Worm (Caenorhabditis elegans): ENCODE measurements around the gene C06A1.6.

The C06A1.6 gene

DNA sequence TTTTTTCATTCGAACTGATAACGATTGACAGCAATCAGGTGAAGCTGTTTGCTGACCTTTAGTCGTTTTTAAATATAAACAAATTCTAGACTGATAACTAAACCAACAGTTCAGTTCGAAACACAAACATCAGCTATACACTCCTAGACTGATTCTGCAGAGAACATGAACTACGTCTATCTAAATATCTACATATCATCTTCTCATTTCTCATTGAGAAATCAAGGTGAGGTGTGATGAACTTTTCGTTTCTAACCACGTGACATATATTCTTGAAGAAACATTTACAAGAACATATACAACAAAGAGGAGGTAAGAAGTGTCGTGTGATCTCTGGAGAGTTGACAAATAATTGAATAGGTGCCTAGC, 7.3 kb downstream of the C06A1.6 start:
- TF ChIP-seq W03F9.2 (tag; optimal IDR thresholded peaks at IDR 0.05): no peak
- no peak for TF ChIP-seq him-1 (tag; optimal IDR thresholded peaks at IDR 0.05)
- no peak for TF ChIP-seq dao-5 (tag; optimal IDR thresholded peaks at IDR 0.05)

DNA sequence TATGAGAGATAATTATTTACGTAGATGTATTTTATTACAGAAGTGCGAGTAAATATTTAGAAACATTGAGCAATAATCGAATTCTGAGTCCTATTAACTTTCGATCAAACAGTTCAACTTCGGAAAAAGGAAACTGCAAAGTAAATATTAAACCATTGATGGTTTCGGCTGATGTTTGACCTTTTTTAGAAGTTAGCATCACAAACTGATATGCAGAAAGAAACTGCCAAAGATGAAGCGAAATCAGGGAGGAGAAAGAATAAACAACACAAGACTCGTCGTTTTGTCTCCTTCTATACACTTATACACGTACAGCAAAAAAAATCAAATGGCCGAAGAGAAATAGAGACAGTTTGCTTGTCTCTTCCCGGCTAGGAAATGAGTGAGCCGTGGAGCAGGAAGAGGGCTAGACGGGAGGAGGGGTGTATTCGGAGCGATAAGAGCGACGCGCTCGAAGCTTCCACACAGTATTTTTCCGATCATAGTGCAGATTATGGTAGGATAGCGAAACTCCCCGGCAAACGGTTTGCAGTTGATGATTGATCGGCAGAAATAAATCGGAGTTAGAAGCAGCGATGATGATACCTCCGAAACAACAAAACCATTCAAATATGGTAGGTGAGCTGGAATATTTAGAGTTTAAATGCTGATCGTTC, 7.8 kb downstream of the C06A1.6 start:
- TF ChIP-seq W03F9.2 (tag; optimal IDR thresholded peaks at IDR 0.05) (no peak), dao-5 (tag; optimal IDR thresholded peaks at IDR 0.05) (no peak), him-1 (tag; optimal IDR thresholded peaks at IDR 0.05) (no peak)

DNA sequence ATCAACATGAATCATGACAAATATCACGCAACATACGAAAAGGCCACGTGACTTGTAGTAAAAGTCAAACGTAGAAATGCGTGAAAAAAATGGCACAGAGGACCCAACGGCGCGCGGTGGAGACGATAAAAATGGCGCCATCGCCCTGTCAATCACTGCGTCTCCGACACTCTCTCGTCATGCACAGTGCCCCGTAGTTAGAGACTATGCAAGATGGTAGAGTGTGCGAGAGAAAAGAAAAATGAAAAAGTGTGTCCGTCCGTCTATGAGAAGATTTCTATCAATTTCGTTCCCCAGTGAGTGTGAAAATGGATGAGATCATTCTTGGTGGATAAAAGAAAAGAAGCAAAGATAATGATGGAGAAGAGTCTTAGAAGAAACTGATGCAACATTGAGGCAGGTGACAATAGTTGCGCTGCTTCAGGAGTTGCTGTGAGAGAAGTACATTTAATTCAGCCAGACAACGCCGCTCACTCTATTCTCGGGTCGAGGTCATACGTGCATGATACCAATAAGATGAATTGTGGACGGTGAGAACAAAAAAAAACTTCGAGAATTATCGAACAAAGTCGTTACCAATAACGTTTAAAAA, 8.9 kb downstream of the C06A1.6 start:
- TF ChIP-seq W03F9.2 (tag; optimal IDR thresholded peaks at IDR 0.05) (no peak), him-1 (tag; optimal IDR thresholded peaks at IDR 0.05) (no peak), dao-5 (tag; optimal IDR thresholded peaks at IDR 0.05) (no peak)

DNA sequence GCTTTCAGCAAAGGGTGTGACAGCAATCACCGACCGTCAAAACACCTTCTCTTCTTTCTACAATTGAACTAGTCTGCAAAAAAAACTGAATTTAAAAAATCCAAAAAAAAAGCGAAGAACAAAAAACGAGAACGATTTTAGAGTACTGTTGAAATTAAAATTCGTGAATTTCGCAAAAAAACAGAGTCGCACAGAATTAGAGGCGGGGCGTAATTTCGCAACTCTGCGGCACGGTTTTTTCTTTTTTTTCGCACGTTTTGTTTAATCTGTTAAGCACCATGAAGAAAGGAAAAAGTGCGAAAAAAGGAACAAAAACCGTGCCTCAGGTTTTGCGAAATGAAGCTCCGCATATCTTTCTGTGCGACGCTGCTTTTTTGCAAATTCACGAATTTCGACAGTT, 9.5 kb downstream of the C06A1.6 start, which contains the start of gene mnk-1:
Gene mnk-1, minus strand, starts transcription at position 73 of the 400 bp plus-strand sequence.
- TF ChIP-seq him-1 (tag; optimal IDR thresholded peaks at IDR 0.05) (no peak), dao-5 (tag; optimal IDR thresholded peaks at IDR 0.05) (no peak), W03F9.2 (tag; optimal IDR thresholded peaks at IDR 0.05) (no peak)

DNA sequence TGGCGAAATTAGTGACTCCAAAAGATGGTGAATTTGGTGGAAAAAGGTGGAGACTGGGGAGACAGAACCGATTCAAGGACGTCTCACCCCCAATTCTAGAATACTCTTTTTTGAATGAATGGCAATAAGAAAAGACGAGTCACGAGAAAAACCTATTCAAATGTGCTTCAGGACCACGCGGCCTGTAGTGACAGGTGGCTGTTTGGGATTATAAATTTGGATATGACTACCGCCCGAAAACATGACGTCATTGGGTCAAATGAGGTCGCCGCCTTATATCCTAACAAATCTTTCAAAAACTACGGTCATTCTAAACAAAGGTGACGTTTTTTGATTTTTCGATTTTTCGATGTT, 10.5 kb downstream of the C06A1.6 start:
- TF ChIP-seq W03F9.2 (tag; optimal IDR thresholded peaks at IDR 0.05) (no peak), dao-5 (tag; optimal IDR thresholded peaks at IDR 0.05) (no peak), him-1 (tag; optimal IDR thresholded peaks at IDR 0.05) (no peak)

DNA sequence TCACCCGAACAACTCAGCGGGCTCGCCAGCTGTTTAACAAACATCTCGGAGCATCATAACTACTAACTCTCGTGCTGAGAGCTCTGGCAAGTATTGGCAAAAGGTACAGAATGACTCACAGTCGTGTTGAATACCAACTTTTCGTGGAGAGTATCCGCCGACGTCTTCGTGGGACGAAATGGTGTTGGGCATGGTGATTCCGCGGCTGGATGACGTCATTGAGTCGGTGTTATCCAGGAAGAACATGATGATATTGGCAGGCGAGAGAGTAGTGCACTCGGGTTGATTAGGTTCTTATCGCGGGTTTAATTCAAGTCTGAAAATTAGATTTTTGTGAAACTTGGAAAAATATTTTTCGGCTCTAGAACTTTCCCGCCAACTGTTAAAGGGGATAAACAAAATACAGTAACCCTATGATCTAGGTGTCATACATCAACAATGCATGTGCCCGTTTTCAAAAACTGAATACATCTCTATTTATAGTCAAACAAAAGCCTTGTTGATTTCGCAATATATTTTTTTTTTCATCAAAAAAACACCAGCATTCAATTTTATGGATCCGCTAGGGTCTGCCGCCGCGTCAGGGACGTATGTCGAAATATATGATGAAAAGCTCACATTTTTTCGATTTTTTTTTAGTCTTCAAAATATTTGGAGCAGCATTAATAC, 11.0 kb downstream of the C06A1.6 start:
- TF ChIP-seq dao-5 (tag; optimal IDR thresholded peaks at IDR 0.05) (no peak), him-1 (tag; optimal IDR thresholded peaks at IDR 0.05) (no peak), W03F9.2 (tag; optimal IDR thresholded peaks at IDR 0.05) (no peak)

DNA sequence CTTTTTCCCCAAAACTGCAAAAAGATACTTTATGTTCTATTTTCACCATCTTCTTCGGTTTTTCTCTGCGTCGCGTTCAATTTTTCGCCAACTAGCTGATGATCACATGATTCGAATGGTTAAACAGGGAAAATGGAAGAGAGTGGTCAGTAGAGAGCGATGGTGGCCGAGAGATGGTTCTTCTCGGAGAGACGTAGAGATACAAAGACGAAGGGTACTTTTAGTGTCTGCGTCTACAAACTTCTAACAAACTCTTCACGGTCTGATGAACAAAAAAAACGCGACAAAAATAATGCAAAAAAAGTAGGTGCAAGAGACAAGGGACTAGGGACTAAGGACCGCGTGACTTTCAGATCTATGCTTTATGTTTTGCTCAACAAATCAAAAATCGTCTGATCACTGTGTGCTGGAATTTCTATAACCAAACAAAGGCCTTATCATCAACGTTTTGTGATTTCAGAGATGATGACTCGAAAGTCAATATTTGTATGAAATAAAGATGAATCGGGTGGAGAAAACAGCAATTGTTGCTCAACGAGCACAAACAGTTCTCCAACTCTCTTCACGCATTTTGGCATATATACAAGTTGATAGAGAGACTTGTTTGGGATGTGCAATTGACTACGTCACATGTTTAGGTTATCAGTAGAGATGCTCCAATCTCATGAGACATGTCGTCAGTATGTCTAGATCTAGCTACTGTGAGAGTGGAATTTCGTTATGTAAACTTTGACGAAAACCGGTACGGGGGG, 12.3 kb downstream of the C06A1.6 start:
- peak; percentile 81 for TF ChIP-seq W03F9.2 (tag; optimal IDR thresholded peaks at IDR 0.05)
- no peak for TF ChIP-seq dao-5 (tag; optimal IDR thresholded peaks at IDR 0.05)
- TF ChIP-seq him-1 (tag; optimal IDR thresholded peaks at IDR 0.05): peak; percentile 84

DNA sequence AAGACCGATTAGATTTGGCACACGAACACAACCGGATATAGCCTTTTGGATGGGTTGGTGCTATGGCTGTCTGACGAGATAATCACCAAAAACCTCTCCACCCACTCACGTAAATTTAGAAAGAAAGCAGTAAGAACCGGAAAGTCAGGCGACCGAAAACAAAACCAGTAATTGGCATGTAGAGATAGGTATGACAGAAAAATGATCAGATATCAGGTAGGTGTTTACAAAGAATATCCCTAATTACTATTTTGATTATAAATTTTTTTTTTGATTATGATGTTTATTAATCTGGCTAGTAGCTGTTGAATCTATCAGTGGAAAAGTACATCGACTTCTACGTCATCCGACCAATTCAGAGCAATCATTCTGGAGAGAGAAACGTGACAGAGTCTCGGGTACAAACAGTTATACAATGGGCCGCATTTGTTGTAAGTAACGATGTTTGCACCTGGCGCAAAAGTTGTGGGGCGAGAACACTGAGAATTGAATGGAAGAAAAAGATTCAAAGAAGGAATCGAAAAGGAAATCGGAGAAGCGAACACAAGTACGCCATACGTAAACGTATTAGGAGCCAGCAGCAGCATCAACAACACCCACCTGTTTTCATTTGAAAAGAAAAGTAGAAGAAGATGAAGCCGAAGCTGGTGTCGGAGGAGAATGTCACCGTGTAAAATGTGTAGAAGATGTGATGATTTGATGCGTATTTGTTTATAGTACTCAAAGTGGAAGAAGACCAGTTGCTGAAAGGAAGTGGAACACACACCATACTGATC, 13.4 kb downstream of the C06A1.6 start:
- TF ChIP-seq dao-5 (tag; optimal IDR thresholded peaks at IDR 0.05): no peak
- TF ChIP-seq him-1 (tag; optimal IDR thresholded peaks at IDR 0.05): no peak
- no peak for TF ChIP-seq W03F9.2 (tag; optimal IDR thresholded peaks at IDR 0.05)

DNA sequence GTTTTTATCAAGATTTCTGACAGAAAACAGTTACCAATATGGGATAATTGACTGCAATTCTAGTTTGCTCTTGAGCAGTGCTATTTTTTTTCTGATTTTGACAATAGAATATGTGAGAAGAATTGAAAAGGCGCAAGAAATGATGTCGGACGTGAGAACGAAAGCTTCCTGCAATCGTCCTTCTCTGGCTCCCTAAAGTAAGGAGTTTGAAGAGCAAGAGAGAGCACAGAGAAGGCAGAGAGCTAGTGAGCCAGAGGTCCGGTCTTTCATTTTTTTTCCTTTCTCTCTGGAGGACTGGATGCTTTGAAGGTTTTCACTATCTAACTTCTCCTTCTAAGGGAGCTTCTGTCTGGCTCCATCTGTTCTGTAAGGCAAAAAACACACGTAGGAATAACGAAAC, 14.3 kb downstream of the C06A1.6 start:
- no peak for TF ChIP-seq him-1 (tag; optimal IDR thresholded peaks at IDR 0.05)
- no peak for TF ChIP-seq dao-5 (tag; optimal IDR thresholded peaks at IDR 0.05)
- no peak for TF ChIP-seq W03F9.2 (tag; optimal IDR thresholded peaks at IDR 0.05)

DNA sequence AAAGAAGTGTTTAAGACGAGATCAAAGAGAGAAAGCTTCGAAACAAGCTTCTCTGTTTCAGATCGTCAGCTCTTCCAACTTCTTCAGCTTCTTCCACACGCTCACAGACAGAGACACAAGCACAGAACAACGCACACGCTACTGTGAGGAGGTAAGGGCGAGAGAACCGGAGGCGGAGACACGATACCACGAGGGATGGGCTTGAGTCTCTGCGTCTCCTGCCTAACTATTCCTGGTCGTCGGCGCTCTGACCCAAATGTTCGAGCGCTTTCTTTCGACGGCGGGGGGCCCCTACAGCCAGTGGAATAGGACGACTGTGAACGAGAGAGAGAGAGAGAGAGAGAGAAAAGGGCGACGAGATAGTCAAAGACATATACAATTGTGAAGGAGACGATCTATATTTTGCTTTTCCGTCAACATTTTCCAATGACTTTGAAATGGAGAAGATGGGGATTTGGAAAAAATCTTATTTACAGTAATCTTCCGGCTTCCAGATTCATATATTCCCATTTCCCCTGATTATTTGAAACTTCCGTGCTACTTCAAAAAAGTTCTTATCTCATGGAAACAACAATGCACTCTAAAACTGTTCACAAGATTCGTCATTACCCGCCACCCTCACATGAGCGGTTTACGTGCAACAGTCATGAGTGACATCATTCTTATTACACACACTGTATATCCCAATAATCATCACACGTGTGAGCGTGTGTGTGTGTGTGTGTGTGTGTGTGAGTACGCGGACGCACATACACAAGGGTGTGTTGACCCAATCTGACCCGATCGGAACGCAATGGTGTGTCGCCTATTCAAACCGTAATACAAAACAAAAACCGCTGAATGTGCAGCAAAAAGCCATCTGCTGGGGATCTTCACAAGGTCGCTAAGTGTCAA, 15.5 kb downstream of the C06A1.6 start:
- TF ChIP-seq dao-5 (tag; optimal IDR thresholded peaks at IDR 0.05) (no peak), him-1 (tag; optimal IDR thresholded peaks at IDR 0.05) (peak; percentile 80), W03F9.2 (tag; optimal IDR thresholded peaks at IDR 0.05) (peak; percentile 58)

DNA sequence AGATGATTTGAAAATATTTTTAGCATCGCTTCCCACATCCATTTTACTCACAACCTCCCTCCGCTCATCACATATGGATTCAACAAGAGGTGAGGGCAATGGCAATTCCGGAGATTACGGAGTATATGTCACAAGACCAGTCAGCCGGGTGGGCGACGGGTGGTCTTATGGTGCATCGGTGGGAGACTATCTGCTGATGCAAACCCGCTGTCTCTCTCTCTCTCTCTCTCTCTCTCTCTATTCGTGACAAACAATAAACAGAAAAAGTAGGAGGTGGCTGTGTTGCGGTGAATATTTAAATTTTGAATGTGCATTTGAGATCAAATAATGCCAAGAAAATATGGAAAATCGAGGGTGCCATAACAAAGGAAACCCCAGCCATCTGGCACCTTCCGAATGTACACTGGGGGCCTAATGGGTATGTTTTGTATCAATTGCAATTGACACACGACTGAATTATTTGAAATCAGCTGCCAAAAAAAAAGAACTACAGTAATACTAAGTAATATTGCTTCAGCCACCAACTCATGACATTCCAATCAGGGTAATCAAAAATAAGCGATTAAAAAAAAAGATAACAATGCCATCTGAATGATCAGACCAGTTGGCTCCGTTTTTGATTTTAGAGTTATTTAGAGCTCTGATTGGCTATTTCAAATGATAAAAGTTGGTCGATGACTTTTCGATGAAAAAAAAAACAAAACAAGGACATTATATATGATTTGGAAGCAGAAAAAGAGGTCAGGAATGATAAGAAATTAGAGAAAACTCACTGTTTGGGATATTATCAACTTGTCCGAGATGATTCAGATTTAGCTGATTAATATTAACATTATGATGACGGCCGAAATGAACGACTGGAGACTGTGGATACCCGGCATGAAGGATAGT, 16.4 kb downstream of the C06A1.6 start:
- TF ChIP-seq W03F9.2 (tag; optimal IDR thresholded peaks at IDR 0.05): no peak

DNA sequence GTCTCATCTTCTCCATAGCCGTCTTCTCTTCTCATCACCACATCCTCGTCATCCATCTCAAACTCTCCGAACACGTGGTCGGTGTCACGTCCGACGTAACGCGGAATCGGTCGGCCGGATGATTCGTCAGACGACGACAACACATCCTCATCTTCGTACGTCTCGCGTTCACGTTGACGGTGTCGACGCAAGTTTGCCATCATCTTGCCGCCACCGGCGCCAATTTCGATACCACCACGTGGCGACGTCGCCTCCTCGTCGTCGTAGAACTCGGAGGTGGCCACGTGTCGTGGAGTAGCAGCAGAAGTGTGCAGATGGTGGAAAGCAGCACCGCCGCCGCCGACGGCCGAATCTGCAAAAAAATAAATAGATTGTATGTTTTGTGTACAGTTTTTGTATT, 17.2 kb downstream of the C06A1.6 start:
- no peak for TF ChIP-seq him-1 (tag; optimal IDR thresholded peaks at IDR 0.05)
- TF ChIP-seq W03F9.2 (tag; optimal IDR thresholded peaks at IDR 0.05): no peak
- no peak for TF ChIP-seq dao-5 (tag; optimal IDR thresholded peaks at IDR 0.05)
